Fruit fly (Drosophila melanogaster): ENCODE data around the gene numb.

Gene numb

dm6 chr2L:9493375-9494263, 56.4 kb downstream of the numb start:
- TF ChIP-seq Hr83 (GFP tag; optimal IDR thresholded peaks at IDR 0.05; ENCODE audit: poor library complexity, severe bottlenecking) (peak; percentile 19), Mio (GFP tag; optimal IDR thresholded peaks at IDR 0.05) (no peak), Jra (GFP tag; optimal IDR thresholded peaks at IDR 0.05) (no peak), CG9705 (GFP tag; optimal IDR thresholded peaks at IDR 0.05) (peak; percentile 35), HLH106 (tag; optimal IDR thresholded peaks at IDR 0.05) (peak; percentile 73), Dif (GFP tag; optimal IDR thresholded peaks at IDR 0.05; ENCODE audit: partially characterized antibody) (peak; percentile 63), Hnf4 (GFP tag; optimal IDR thresholded peaks at IDR 0.05) (no peak), dmrt93B (GFP tag; optimal IDR thresholded peaks at IDR 0.05) (peak; percentile 16), dl (GFP tag; optimal IDR thresholded peaks at IDR 0.05; ENCODE audit: insufficient read depth in 1 of 2, partially characterized antibody in 2 of 2) (no peak), fru (GFP tag; optimal IDR thresholded peaks at IDR 0.05) (peak; percentile 63), h (GFP tag; optimal IDR thresholded peaks at IDR 0.05) (peak; percentile 71), jim (GFP tag; optimal IDR thresholded peaks at IDR 0.05) (peak; percentile 60), ey (GFP tag; optimal IDR thresholded peaks at IDR 0.05) (peak; percentile 63), brk (GFP tag; optimal IDR thresholded peaks at IDR 0.05) (peak; percentile 14), tai (GFP tag; optimal IDR thresholded peaks at IDR 0.05) (no peak), foxo (GFP tag; optimal IDR thresholded peaks at IDR 0.05) (peak in 1 of 2 experiments; percentile 59), CG32264 (GFP tag; optimal IDR thresholded peaks at IDR 0.05) (peak; percentile 11), br (GFP tag; optimal IDR thresholded peaks at IDR 0.05) (no peak), rgr (GFP tag; optimal IDR thresholded peaks at IDR 0.05) (peak; percentile 16), lola (GFP tag; optimal IDR thresholded peaks at IDR 0.05) (no peak), OdsH (GFP tag; optimal IDR thresholded peaks at IDR 0.05) (peak; percentile 23), Vsx2 (GFP tag; optimal IDR thresholded peaks at IDR 0.05; ENCODE audit: partially characterized antibody) (no peak), Dfd (GFP tag; optimal IDR thresholded peaks at IDR 0.05) (no peak), sv (GFP tag; optimal IDR thresholded peaks at IDR 0.05) (no peak), Rel (GFP tag; optimal IDR thresholded peaks at IDR 0.05) (no peak), Rel (tag; optimal IDR thresholded peaks at IDR 0.05) (peak; percentile 78), Sp1 (GFP tag; optimal IDR thresholded peaks at IDR 0.05) (peak; percentile 53), N (GFP tag; optimal IDR thresholded peaks at IDR 0.05) (peak; percentile 32), sage (GFP tag; optimal IDR thresholded peaks at IDR 0.05) (peak; percentile 10), psq (GFP tag; optimal IDR thresholded peaks at IDR 0.05) (peak; percentile 97), GATAd (GFP tag; optimal IDR thresholded peaks at IDR 0.05) (no peak), pan (optimal IDR thresholded peaks at IDR 0.05) (no peak), usp (GFP tag; optimal IDR thresholded peaks at IDR 0.05) (no peak), Myc (optimal IDR thresholded peaks at IDR 0.05) (no peak), dsf (GFP tag; optimal IDR thresholded peaks at IDR 0.05; ENCODE audit: borderline replicate concordance) (no peak), woc (GFP tag; optimal IDR thresholded peaks at IDR 0.05) (peak; percentile 47), Abd-B (GFP tag; optimal IDR thresholded peaks at IDR 0.05) (no peak)

- TF ChIP-seq foxo (GFP tag; optimal IDR thresholded peaks at IDR 0.05) (peak in 1 of 2 experiments; percentile 13), CG32264 (GFP tag; optimal IDR thresholded peaks at IDR 0.05) (no peak), Sp1 (GFP tag; optimal IDR thresholded peaks at IDR 0.05) (no peak), dmrt93B (GFP tag; optimal IDR thresholded peaks at IDR 0.05) (no peak), rgr (GFP tag; optimal IDR thresholded peaks at IDR 0.05) (no peak), sage (GFP tag; optimal IDR thresholded peaks at IDR 0.05) (no peak), Mio (GFP tag; optimal IDR thresholded peaks at IDR 0.05) (no peak), HLH106 (tag; optimal IDR thresholded peaks at IDR 0.05) (peak; percentile 51), sv (GFP tag; optimal IDR thresholded peaks at IDR 0.05) (no peak), ey (GFP tag; optimal IDR thresholded peaks at IDR 0.05) (peak; percentile 4), CrebA (GFP tag; optimal IDR thresholded peaks at IDR 0.05; ENCODE audit: borderline replicate concordance) (no peak), pan (optimal IDR thresholded peaks at IDR 0.05) (no peak), Myc (optimal IDR thresholded peaks at IDR 0.05) (peak; percentile 19), jim (GFP tag; optimal IDR thresholded peaks at IDR 0.05) (no peak), woc (GFP tag; optimal IDR thresholded peaks at IDR 0.05) (peak; percentile 29), psq (GFP tag; optimal IDR thresholded peaks at IDR 0.05) (peak; percentile 83), CG9705 (GFP tag; optimal IDR thresholded peaks at IDR 0.05) (peak; percentile 35)
Observed at dm6 chr2L:9494663-9495417, 57.6 kb downstream of the numb start, which contains the start of gene Gdi. Gene Gdi (minus strand): TSS chr2L:9494876.
